Worm (Caenorhabditis elegans) whole organism, mixed stage, embryonic: ENCODE results near the gene str-211.
A peak's percentile ranks its signal among the peaks of the same experiment; 100 is the strongest.

Source experiments
- M03D4.4 ChIP-seq: sonication (generic microtip); optimal IDR thresholded peaks from 2 replicates; lab custom pipeline; 2017; ENCODE audit warnings: mild to moderate bottlenecking, missing genetic modification characterization, missing compliant biosample characterization
- bed-3 ChIP-seq: fragments of 200-800 bp; sonication (Bioruptor generic); optimal IDR thresholded peaks from 3 replicates; lab custom pipeline; 2018; ENCODE audit warnings: mild to moderate bottlenecking, missing genetic modification characterization, moderate library complexity, missing compliant biosample characterization
- ceh-43 ChIP-seq: fragments of 200-800 bp; sonication (Bioruptor generic); optimal IDR thresholded peaks from 2 replicates; lab custom pipeline; 2018; ENCODE audit warnings: mild to moderate bottlenecking, missing genetic modification characterization, moderate library complexity, missing compliant biosample characterization
- ceh-83 ChIP-seq: fragments of 200-800 bp; sonication (Bioruptor generic); optimal IDR thresholded peaks from 2 replicates; lab custom pipeline; 2018; ENCODE audit warnings: mild to moderate bottlenecking, missing genetic modification characterization, missing compliant biosample characterization
- ces-1 ChIP-seq: fragments of 150-350 bp; optimal IDR thresholded peaks from 2 replicates; lab custom pipeline; 2014; ENCODE audit warnings: missing biosample characterization, missing genetic modification reagents, missing genetic modification characterization
- cnd-1 ChIP-seq: fragments of 200-800 bp; sonication (Bioruptor generic); optimal IDR thresholded peaks from 2 replicates; lab custom pipeline; 2018; ENCODE audit warnings: mild to moderate bottlenecking, missing genetic modification characterization, missing compliant biosample characterization
- drap-1 ChIP-seq: fragments of 200-800 bp; sonication (Bioruptor generic); optimal IDR thresholded peaks from 3 replicates; lab custom pipeline; 2018; ENCODE audit warnings: mild to moderate bottlenecking, missing genetic modification characterization, missing compliant biosample characterization
- elt-1 ChIP-seq: sonication (generic microtip); optimal IDR thresholded peaks from 2 replicates; lab custom pipeline; 2017; ENCODE audit warnings: missing genetic modification characterization, mild to moderate bottlenecking, missing compliant biosample characterization, antibody characterized with exemption, moderate library complexity, borderline replicate concordance; ENCODE audit not compliant: insufficient read depth
- elt-3 ChIP-seq: fragments of 150-350 bp; optimal IDR thresholded peaks from 2 replicates; lab custom pipeline; 2014; ENCODE audit warnings: missing biosample characterization, missing genetic modification characterization
- flh-1 ChIP-seq: fragments of 200-800 bp; sonication (Bioruptor generic); optimal IDR thresholded peaks from 2 replicates; lab custom pipeline; 2018; ENCODE audit warnings: mild to moderate bottlenecking, missing genetic modification characterization, moderate library complexity, missing compliant biosample characterization
- ham-2 ChIP-seq: fragments of 200-800 bp; sonication (Bioruptor generic); optimal IDR thresholded peaks from 2 replicates; lab custom pipeline; 2018; ENCODE audit warnings: mild to moderate bottlenecking, missing genetic modification characterization, missing compliant biosample characterization
- lin-13 ChIP-seq: fragments of 150-350 bp; optimal IDR thresholded peaks from 2 replicates; lab custom pipeline; 2014; ENCODE audit warnings: missing biosample characterization, missing genetic modification characterization
- lin-32 ChIP-seq: fragments of 200-800 bp; sonication (Bioruptor generic); optimal IDR thresholded peaks from 2 replicates; lab custom pipeline; 2018; ENCODE audit warnings: mild to moderate bottlenecking, missing genetic modification characterization, missing compliant biosample characterization
- lsy-2 ChIP-seq: fragments of 150-350 bp; optimal IDR thresholded peaks from 2 replicates; lab custom pipeline; 2014; ENCODE audit warnings: missing biosample characterization, missing genetic modification characterization
- mab-5 ChIP-seq: fragments of 150-350 bp; optimal IDR thresholded peaks from 2 replicates; lab custom pipeline; 2014; ENCODE audit warnings: missing biosample characterization, missing genetic modification characterization
- mep-1 ChIP-seq: fragments of 150-350 bp; optimal IDR thresholded peaks from 2 replicates; lab custom pipeline; 2017; ENCODE audit warnings: missing biosample characterization, missing genetic modification reagents, missing genetic modification characterization, inconsistent platforms
- mls-2 ChIP-seq: sonication (generic microtip); optimal IDR thresholded peaks from 2 replicates; lab custom pipeline; 2016; ENCODE audit warnings: mild to moderate bottlenecking, missing genetic modification characterization, moderate library complexity, missing compliant biosample characterization
- nhr-2 ChIP-seq: fragments of 150-350 bp; optimal IDR thresholded peaks from 2 replicates; lab custom pipeline; 2014; ENCODE audit warnings: missing biosample characterization, missing genetic modification characterization
- nhr-28 ChIP-seq: fragments of 150-350 bp; optimal IDR thresholded peaks from 2 replicates; lab custom pipeline; 2014; ENCODE audit warnings: missing biosample characterization, missing genetic modification characterization
- nhr-76 ChIP-seq: sonication (generic microtip); optimal IDR thresholded peaks from 2 replicates; lab custom pipeline; 2017; ENCODE audit warnings: missing biosample characterization, missing genetic modification characterization
- pha-4 ChIP-seq: fragments of 150-350 bp; optimal IDR thresholded peaks from 2 replicates; lab custom pipeline; 2018; ENCODE audit warnings: missing biosample characterization, missing genetic modification reagents, missing genetic modification characterization
- snpc-4 ChIP-seq: fragments of 150-350 bp; optimal IDR thresholded peaks from 2 replicates; lab custom pipeline; 2014; ENCODE audit warnings: missing biosample characterization, missing genetic modification characterization
- sptf-1 ChIP-seq: sonication (generic microtip); optimal IDR thresholded peaks from 2 replicates; lab custom pipeline; 2017; ENCODE audit warnings: mild to moderate bottlenecking, missing genetic modification characterization, moderate library complexity, missing compliant biosample characterization
- tbx-8 ChIP-seq: fragments of 200-800 bp; sonication (Bioruptor generic); optimal IDR thresholded peaks from 2 replicates; lab custom pipeline; 2018; ENCODE audit warnings: mild to moderate bottlenecking, missing genetic modification characterization, moderate library complexity, missing compliant biosample characterization
- unc-62 ChIP-seq: fragments of 150-350 bp; optimal IDR thresholded peaks from 2 replicates; lab custom pipeline; 2014; ENCODE audit warnings: missing biosample characterization, missing genetic modification reagents, missing genetic modification characterization
- zip-8 ChIP-seq: fragments of 150-350 bp; optimal IDR thresholded peaks from 2 replicates; lab custom pipeline; 2014; ENCODE audit warnings: missing biosample characterization, missing genetic modification characterization
- ztf-11 ChIP-seq: fragments of 150-350 bp; optimal IDR thresholded peaks from 2 replicates; lab custom pipeline; 2014; ENCODE audit warnings: missing biosample characterization, missing genetic modification characterization

str-211 gene

DNA sequence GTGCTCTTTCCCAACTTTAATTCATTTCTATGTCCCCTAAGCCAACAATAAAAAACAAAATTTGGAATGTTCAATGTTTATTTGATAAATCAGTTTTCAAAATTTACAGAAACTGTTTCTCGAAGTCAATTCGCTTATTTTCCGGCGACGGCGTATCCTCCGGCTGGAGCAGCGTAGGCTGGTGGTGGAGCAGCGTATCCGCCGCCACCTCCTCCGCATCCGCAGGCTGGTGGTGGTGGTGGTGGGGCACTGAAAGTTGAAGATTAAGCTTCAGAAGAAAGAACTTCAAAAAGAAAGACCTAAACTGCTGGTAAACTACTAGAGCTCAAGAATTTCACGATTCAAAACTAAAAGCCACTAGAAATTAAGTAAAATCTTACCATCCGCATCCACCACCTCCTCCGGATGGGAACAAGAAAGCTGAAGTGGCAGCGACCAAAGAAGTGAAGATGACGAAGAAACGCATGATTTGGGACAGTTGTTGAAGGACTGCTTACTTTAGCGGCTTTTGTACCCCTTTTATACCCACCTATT, 26.0 kb downstream of the str-211 start, which contains the start of gene C02E7.7:
Gene C02E7.7, minus strand, starts transcription at position 484 of the 534 bp plus-strand sequence.
- no peak for TF ChIP-seq M03D4.4 (tag; lab: Kevin White, UChicago)
- no peak for TF ChIP-seq snpc-4 (tag; lab: Kevin White, UChicago)
- no peak for TF ChIP-seq elt-3 (tag; lab: Kevin White, UChicago)
- TF ChIP-seq mls-2 (tag; lab: Kevin White, UChicago): no peak
- no peak for TF ChIP-seq mep-1 (tag; lab: Kevin White, UChicago)
- no peak for TF ChIP-seq cnd-1 (tag; lab: Kevin White, UChicago)
- TF ChIP-seq drap-1 (GFP tag; lab: Kevin White, UChicago): no peak
- no peak for TF ChIP-seq lin-13 (tag; lab: Kevin White, UChicago)
- no peak for TF ChIP-seq flh-1 (GFP tag; lab: Kevin White, UChicago)
- no peak for TF ChIP-seq lin-32
- TF ChIP-seq ceh-43 (GFP tag; lab: Kevin White, UChicago): no peak
- no peak for TF ChIP-seq ceh-83
- no peak for TF ChIP-seq ces-1 (GFP tag; lab: Kevin White, UChicago)
- no peak for TF ChIP-seq pha-4 (tag; lab: Kevin White, UChicago)
- no peak for TF ChIP-seq lsy-2
- TF ChIP-seq nhr-76 (tag; lab: Kevin White, UChicago): no peak
- TF ChIP-seq, all 35 proteins: peak for 0

DNA sequence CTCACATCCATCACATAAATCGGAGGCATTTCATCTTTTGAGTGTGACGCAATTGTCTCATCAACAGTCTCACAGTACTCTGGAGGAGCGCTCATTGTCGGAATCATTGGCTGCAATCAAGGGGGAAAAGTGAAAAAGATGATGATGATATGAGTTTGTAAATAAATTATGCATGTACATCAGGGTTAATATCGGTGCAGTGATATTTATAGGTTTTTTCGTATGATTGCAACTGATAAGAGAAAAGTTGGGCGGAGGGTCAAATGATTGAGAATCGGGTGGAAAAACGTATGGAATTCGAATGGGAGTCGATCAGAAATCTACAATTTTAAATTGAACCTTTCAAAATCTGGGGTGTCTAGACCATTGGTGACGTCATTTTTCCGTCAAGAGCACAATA, 29.2 kb downstream of the str-211 start, which contains the start of gene H23N18.6:
Gene H23N18.6, minus strand, starts transcription at position 201 of the 400 bp plus-strand sequence.
- no peak for TF ChIP-seq ztf-11 (tag; lab: Kevin White, UChicago)

DNA sequence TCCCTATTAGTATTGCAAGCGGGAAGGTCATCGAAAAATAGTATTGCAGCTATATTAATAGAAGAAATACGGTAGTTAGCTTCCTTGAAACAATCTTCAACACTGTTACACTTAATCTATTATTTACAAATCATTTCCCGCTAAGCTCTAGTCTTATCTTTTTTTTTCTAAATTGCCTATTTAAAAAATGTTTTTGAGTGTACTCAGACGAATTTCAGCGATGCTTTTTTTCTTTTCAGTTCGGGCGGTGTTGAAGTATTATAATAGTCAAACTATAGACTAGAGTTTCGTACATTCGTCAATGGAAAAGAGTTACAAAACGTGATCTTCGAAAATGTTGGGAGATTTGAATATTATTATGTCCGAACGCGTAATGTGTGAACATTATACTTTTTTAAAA, 30.3 kb downstream of the str-211 start:
- TF ChIP-seq nhr-2 (no peak), ceh-43 (GFP tag; lab: Kevin White, UChicago) (no peak), mep-1 (tag; lab: Kevin White, UChicago) (no peak), M03D4.4 (tag; lab: Kevin White, UChicago) (no peak)

DNA sequence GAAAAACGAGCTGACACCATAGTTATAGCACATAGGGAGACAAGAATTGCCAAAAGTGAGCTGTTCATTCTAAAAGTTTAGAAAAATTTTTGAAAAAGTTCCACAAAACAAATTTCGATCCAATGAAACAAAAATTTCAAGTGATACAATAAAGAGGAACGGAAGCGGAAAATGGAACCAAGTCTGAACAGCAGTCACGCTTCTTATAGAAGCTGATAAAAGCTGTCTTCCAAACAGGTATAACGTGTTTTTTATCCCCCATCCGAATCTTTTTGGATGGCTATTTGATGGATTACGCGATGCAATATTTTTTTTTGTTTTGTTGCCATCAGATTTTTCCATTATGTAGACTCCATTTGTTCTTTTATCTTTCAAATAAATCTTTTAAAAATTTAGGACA, 31.8 kb downstream of the str-211 start, which contains the start of gene H23N18.5:
Gene H23N18.5, minus strand, starts transcription at position 69 of the 400 bp plus-strand sequence.
- TF ChIP-seq elt-1 (tag; lab: Kevin White, UChicago) (peak; percentile 0), snpc-4 (tag; lab: Kevin White, UChicago) (no peak)

DNA sequence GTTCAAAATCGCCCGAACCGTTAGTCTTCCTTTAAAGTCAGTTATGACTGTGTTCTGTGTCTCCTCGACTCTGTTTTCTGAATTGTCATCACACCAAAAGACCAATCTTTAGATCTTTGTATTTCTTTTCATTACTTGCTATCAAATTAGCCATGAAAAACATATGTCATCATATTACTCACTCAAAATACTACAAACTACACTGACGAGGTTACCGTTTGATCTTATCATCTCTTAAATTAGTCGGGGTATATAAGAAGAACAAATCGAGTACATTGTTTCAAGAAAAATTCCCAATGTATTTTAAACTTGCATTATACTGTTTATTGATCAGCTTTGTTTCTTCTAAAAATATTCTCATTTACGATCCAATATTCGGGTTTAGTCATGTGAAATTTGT, 35.5 kb downstream of the str-211 start, which contains the start of gene ugt-13:
Gene ugt-13, plus strand, starts transcription at position 294 of the 400 bp plus-strand sequence.
- TF ChIP-seq unc-62 (GFP tag; lab: Kevin White, UChicago): no peak
- no peak for TF ChIP-seq nhr-28 (tag; lab: Kevin White, UChicago)
- no peak for TF ChIP-seq mab-5 (tag; lab: Kevin White, UChicago)
- TF ChIP-seq flh-1 (GFP tag; lab: Kevin White, UChicago): no peak

DNA sequence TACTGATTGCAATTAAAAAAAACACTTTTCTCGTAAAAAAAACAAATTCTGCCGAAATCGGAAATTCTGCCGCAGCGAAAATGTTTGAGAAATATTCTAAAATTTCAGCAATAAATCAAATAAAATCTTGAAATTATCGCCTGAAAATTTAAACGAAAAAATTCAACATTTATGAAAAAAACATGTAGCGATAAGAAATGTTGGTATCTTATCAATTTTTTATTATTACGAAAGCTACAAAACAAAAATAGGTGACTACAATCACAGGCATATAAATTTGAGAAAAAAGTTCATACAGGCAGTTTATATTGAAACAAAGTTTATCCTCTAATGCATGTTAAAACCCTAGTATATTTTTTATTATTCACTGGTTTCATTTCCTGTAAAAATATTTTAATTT, 38.2 kb downstream of the str-211 start, which contains the start of gene ugt-14:
Gene ugt-14, plus strand, starts transcription at position 301 of the 400 bp plus-strand sequence.
- TF ChIP-seq lin-32: no peak
- TF ChIP-seq unc-62 (GFP tag; lab: Kevin White, UChicago): no peak
- TF ChIP-seq ces-1 (GFP tag; lab: Kevin White, UChicago): no peak
- TF ChIP-seq ham-2 (GFP tag; lab: Kevin White, UChicago): no peak
- no peak for TF ChIP-seq zip-8 (tag; lab: Kevin White, UChicago)
- TF ChIP-seq ztf-11 (tag; lab: Kevin White, UChicago): no peak
- no peak for TF ChIP-seq nhr-28 (tag; lab: Kevin White, UChicago)
- no peak for TF ChIP-seq ceh-43 (GFP tag; lab: Kevin White, UChicago)
- TF ChIP-seq mep-1 (tag; lab: Kevin White, UChicago): no peak
- TF ChIP-seq bed-3 (GFP tag; lab: Kevin White, UChicago): no peak
- no peak for TF ChIP-seq elt-1 (tag; lab: Kevin White, UChicago)
- TF ChIP-seq sptf-1 (tag; lab: Kevin White, UChicago): no peak
- no peak for TF ChIP-seq tbx-8
- no peak for TF ChIP-seq elt-3 (tag; lab: Kevin White, UChicago)
- no peak for TF ChIP-seq lin-13 (tag; lab: Kevin White, UChicago)
- no peak for TF ChIP-seq nhr-76 (tag; lab: Kevin White, UChicago)
- TF ChIP-seq, all 35 proteins: peak for 0
